Worm (Caenorhabditis elegans) whole organism, midembryonic: Measurements from ENCODE around the gene sqst-2.

Experiments used
- T22C8.4 ChIP-seq: fragments of 200-800 bp; sonication (Bioruptor generic); IDR thresholded peaks from 2 replicates; pipeline ENCODE4 v1.3.6; 2022; ENCODE audit warnings: missing genetic modification characterization, missing compliant biosample characterization
- cog-1 ChIP-seq: sonication (generic microtip); optimal IDR thresholded peaks from 2 replicates; lab custom pipeline; 2016; ENCODE audit warnings: missing genetic modification characterization, missing compliant biosample characterization
- flt-1 ChIP-seq: fragments of 200-800 bp; sonication (Bioruptor generic); IDR thresholded peaks from 2 replicates; pipeline ENCODE4 v1.3.6; 2022; ENCODE audit warnings: missing genetic modification characterization, missing compliant biosample characterization
- klf-2 ChIP-seq: fragments of 200-800 bp; sonication (Bioruptor generic); conservative IDR thresholded peaks from 2 replicates; pipeline ENCODE4 v1.3.6; 2022; ENCODE audit warnings: missing genetic modification reagents, missing genetic modification characterization, missing compliant biosample characterization
- med-1 ChIP-seq: sonication (generic microtip); optimal IDR thresholded peaks from 2 replicates; lab custom pipeline; 2017; ENCODE audit warnings: missing genetic modification characterization, mild to moderate bottlenecking, missing compliant biosample characterization, antibody characterized with exemption, missing genetic modification reagents; ENCODE audit not compliant: insufficient read depth
- ref-1 ChIP-seq: fragments of 200-800 bp; sonication (Bioruptor generic); conservative IDR thresholded peaks from 2 replicates; pipeline ENCODE4 v1.3.6; 2022; ENCODE audit warnings: missing genetic modification reagents, missing genetic modification characterization, missing compliant biosample characterization
- tab-1 ChIP-seq: fragments of 200-800 bp; sonication (Bioruptor generic); IDR thresholded peaks from 2 replicates; pipeline ENCODE4 v1.3.6; 2022; ENCODE audit warnings: missing genetic modification characterization, missing compliant biosample characterization
- ztf-23 ChIP-seq: fragments of 200-800 bp; sonication (Bioruptor generic); IDR thresholded peaks from 2 replicates; pipeline ENCODE4 v1.3.6; 2022; ENCODE audit warnings: missing genetic modification reagents, missing genetic modification characterization, missing compliant biosample characterization
- ztf-29 ChIP-seq: fragments of 200-800 bp; sonication (Bioruptor generic); IDR thresholded peaks from 2 replicates; pipeline ENCODE4 v1.3.6; 2022; ENCODE audit warnings: missing genetic modification reagents, missing genetic modification characterization, missing compliant biosample characterization

Gene sqst-2

ce11 chrIV:7291957-7292356 is 36.8 kb downstream of the sqst-2 start, which contains the start of gene F42C5.4:
Gene F42C5.4, minus strand, starts transcription at chrIV:7292127.
- no peak for TF ChIP-seq cog-1 (tag; lab: Kevin White, UChicago)
- no peak for TF ChIP-seq tab-1 (GFP tag; lab: Robert Waterston, UW)
- TF ChIP-seq ztf-23 (GFP tag; lab: Robert Waterston, UW), result no peak
- TF ChIP-seq med-1 (GFP tag; lab: Kevin White, UChicago), result no peak
- no peak for TF ChIP-seq flt-1 (GFP tag; lab: Robert Waterston, UW)
- no peak for TF ChIP-seq ztf-29 (GFP tag; lab: Robert Waterston, UW)
- TF ChIP-seq T22C8.4 (GFP tag; lab: Robert Waterston, UW), result no peak
- TF ChIP-seq klf-2 (GFP tag; lab: Robert Waterston, UW), result no peak
- TF ChIP-seq ref-1 (GFP tag; lab: Robert Waterston, UW), result no peak

DNA sequence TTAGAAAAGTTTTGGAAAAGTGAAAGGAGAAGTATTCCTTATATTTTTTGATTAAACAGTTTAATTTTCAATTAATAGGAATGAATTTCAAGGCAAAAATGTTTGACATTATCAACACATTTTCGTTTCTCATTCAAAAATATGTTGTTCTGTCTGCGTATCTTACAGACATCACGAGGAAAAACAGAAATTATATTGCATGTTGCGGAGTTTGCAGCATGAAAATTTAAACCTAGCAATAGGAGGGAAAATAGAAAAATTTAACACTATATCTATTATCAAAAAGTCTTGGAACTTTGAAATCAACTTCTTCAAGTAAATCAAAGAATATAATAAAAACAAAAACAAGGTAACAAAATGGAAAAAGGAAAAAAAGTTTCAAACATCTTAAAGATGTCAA is 37.7 kb downstream of the sqst-2 start:
- TF ChIP-seq T22C8.4 (GFP tag; lab: Robert Waterston, UW), result no peak
- TF ChIP-seq ztf-29 (GFP tag; lab: Robert Waterston, UW), result no peak
- TF ChIP-seq ztf-23 (GFP tag; lab: Robert Waterston, UW), result no peak
- no peak for TF ChIP-seq tab-1 (GFP tag; lab: Robert Waterston, UW)
- TF ChIP-seq ref-1 (GFP tag; lab: Robert Waterston, UW), result no peak
- no peak for TF ChIP-seq flt-1 (GFP tag; lab: Robert Waterston, UW)

- TF ChIP-seq cog-1 (tag; lab: Kevin White, UChicago) (no peak), T22C8.4 (GFP tag; lab: Robert Waterston, UW) (no peak), med-1 (GFP tag; lab: Kevin White, UChicago) (no peak), flt-1 (GFP tag; lab: Robert Waterston, UW) (no peak), tab-1 (GFP tag; lab: Robert Waterston, UW) (no peak), klf-2 (GFP tag; lab: Robert Waterston, UW) (no peak), ztf-23 (GFP tag; lab: Robert Waterston, UW) (no peak), ztf-29 (GFP tag; lab: Robert Waterston, UW) (no peak), ref-1 (GFP tag; lab: Robert Waterston, UW) (no peak)
Observed at ce11 chrIV:7287474-7287873, 41.3 kb downstream of the sqst-2 start, which contains the start of gene F42C5.3. Gene F42C5.3, minus strand, starts transcription at chrIV:7287574.

DNA sequence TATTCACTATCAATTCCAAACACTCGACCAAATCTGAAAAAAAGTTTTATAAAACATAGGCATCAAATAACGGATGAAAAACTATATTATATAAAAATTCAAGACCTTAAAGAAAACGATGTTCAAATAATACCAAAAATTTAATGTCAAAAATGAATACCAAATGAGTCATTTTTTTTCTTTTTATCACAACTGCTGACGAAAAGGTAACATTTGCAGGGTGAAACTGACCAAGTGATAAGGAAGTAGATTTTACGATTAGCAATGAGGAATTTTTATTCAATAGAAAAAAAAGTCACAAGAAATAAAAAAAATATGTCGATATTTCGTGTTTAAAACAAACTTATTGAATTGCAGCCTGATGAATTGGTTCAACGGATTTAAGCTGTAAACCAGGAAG is 42.9 kb downstream of the sqst-2 start, which contains the start of gene C06E4.8:
C06E4.8 (minus strand) TSS at position 37 of the 400 bp plus-strand sequence.
- no peak for TF ChIP-seq ztf-23 (GFP tag; lab: Robert Waterston, UW)
- no peak for TF ChIP-seq T22C8.4 (GFP tag; lab: Robert Waterston, UW)
- TF ChIP-seq cog-1 (tag; lab: Kevin White, UChicago), result no peak
- TF ChIP-seq ztf-29 (GFP tag; lab: Robert Waterston, UW), result no peak
- no peak for TF ChIP-seq med-1 (GFP tag; lab: Kevin White, UChicago)
- TF ChIP-seq ref-1 (GFP tag; lab: Robert Waterston, UW), result no peak
- no peak for TF ChIP-seq klf-2 (GFP tag; lab: Robert Waterston, UW)
- no peak for TF ChIP-seq flt-1 (GFP tag; lab: Robert Waterston, UW)
- TF ChIP-seq tab-1 (GFP tag; lab: Robert Waterston, UW), result no peak

ce11 chrIV:7282957-7283356 is 45.8 kb downstream of the sqst-2 start, which contains the start of gene C06E4.1:
Gene C06E4.1, plus strand, starts transcription at chrIV:7283257.
- TF ChIP-seq T22C8.4 (GFP tag; lab: Robert Waterston, UW) (no peak), klf-2 (GFP tag; lab: Robert Waterston, UW) (no peak), tab-1 (GFP tag; lab: Robert Waterston, UW) (no peak), flt-1 (GFP tag; lab: Robert Waterston, UW) (no peak), ref-1 (GFP tag; lab: Robert Waterston, UW) (no peak), med-1 (GFP tag; lab: Kevin White, UChicago) (no peak), cog-1 (tag; lab: Kevin White, UChicago) (no peak), ztf-29 (GFP tag; lab: Robert Waterston, UW) (no peak), ztf-23 (GFP tag; lab: Robert Waterston, UW) (no peak)
